Worm (Caenorhabditis elegans) whole organism, L2 larva: ENCODE data around the gene C17E7.13.

ENCODE experiments used
- C34F6.9 ChIP-seq: fragments of 150-350 bp; optimal IDR thresholded peaks from 2 replicates; lab custom pipeline; 2014; ENCODE audit warnings: missing biosample characterization, missing genetic modification characterization
- F13H6.1 ChIP-seq: sonication (generic microtip); optimal IDR thresholded peaks from 2 replicates; lab custom pipeline; 2016; ENCODE audit warnings: missing genetic modification characterization, missing compliant biosample characterization
- R02D3.7 ChIP-seq: fragments of 150-350 bp; optimal IDR thresholded peaks from 2 replicates; lab custom pipeline; 2014; ENCODE audit warnings: missing biosample characterization, missing genetic modification characterization
- Y55F3AM.14 ChIP-seq: fragments of 200-800 bp; sonication (Bioruptor generic); optimal IDR thresholded peaks from 2 replicates; lab custom pipeline; 2018; ENCODE audit warnings: mild to moderate bottlenecking, missing genetic modification characterization, missing compliant biosample characterization
- aly-2 ChIP-seq: fragments of 150-350 bp; optimal IDR thresholded peaks from 2 replicates; lab custom pipeline; 2014; ENCODE audit warnings: missing biosample characterization, missing genetic modification characterization
- ceh-16 ChIP-seq: fragments of 150-350 bp; optimal IDR thresholded peaks from 2 replicates; lab custom pipeline; 2014; ENCODE audit warnings: missing biosample characterization, missing genetic modification characterization
- ceh-82 ChIP-seq: fragments of 150-350 bp; optimal IDR thresholded peaks from 2 replicates; lab custom pipeline; 2014; ENCODE audit warnings: missing biosample characterization, missing genetic modification characterization
- crh-2 ChIP-seq: sonication (generic microtip); optimal IDR thresholded peaks from 2 replicates; lab custom pipeline; 2017; ENCODE audit warnings: missing biosample characterization, missing genetic modification characterization
- egl-27 ChIP-seq: sonication (generic microtip); optimal IDR thresholded peaks from 3 replicates; lab custom pipeline; 2017; ENCODE audit warnings: missing biosample characterization, missing genetic modification reagents, missing genetic modification characterization
- elt-1 ChIP-seq: fragments of 150-350 bp; optimal IDR thresholded peaks from 2 replicates; lab custom pipeline; 2014; ENCODE audit warnings: missing biosample characterization, missing genetic modification characterization
- elt-3 ChIP-seq: sonication (generic microtip); optimal IDR thresholded peaks from 2 replicates; lab custom pipeline; 2017; ENCODE audit warnings: missing biosample characterization, missing genetic modification characterization
- fos-1 ChIP-seq: fragments of 150-350 bp; optimal IDR thresholded peaks from 2 replicates; lab custom pipeline; 2014; ENCODE audit warnings: missing biosample characterization, missing genetic modification characterization
- lin-13 ChIP-seq: fragments of 150-350 bp; optimal IDR thresholded peaks from 2 replicates; lab custom pipeline; 2014; ENCODE audit warnings: missing biosample characterization, missing genetic modification reagents, missing genetic modification characterization
- lin-39 ChIP-seq: fragments of 150-350 bp; optimal IDR thresholded peaks from 2 replicates; lab custom pipeline; 2014; ENCODE audit warnings: missing biosample characterization, missing genetic modification reagents, missing genetic modification characterization
- lsy-2 ChIP-seq, 2 experiments: fragments of 150-350 bp in 1 of 2; sonication (generic microtip) in 1 of 2; optimal IDR thresholded peaks; 2 replicates each; lab custom pipeline; 2014 to 2017; ENCODE audit warnings: missing biosample characterization in 2 of 2, missing genetic modification characterization in 2 of 2
- mdl-1 ChIP-seq, 2 experiments: fragments of 150-350 bp in 1 of 2; sonication (generic microtip) in 1 of 2; optimal IDR thresholded peaks; 2 replicates each; lab custom pipeline; 2017; ENCODE audit warnings: missing biosample characterization in 2 of 2, missing genetic modification characterization in 2 of 2
- nhr-10 ChIP-seq: sonication (generic microtip); optimal IDR thresholded peaks from 2 replicates; lab custom pipeline; 2017; ENCODE audit warnings: missing biosample characterization, missing genetic modification characterization
- nhr-12 ChIP-seq: fragments of 150-350 bp; optimal IDR thresholded peaks from 2 replicates; lab custom pipeline; 2014; ENCODE audit warnings: missing biosample characterization, missing genetic modification characterization
- nhr-21 ChIP-seq: fragments of 150-350 bp; optimal IDR thresholded peaks from 2 replicates; lab custom pipeline; 2014; ENCODE audit warnings: missing biosample characterization, missing genetic modification characterization
- nhr-237 ChIP-seq: fragments of 150-350 bp; optimal IDR thresholded peaks from 2 replicates; lab custom pipeline; 2014; ENCODE audit warnings: missing biosample characterization, missing genetic modification characterization
- nhr-25 ChIP-seq: fragments of 150-350 bp; sonication (generic microtip); optimal IDR thresholded peaks from 3 replicates; lab custom pipeline; 2014; ENCODE audit warnings: missing biosample characterization, missing genetic modification characterization
- nhr-6 ChIP-seq: fragments of 150-350 bp; optimal IDR thresholded peaks from 2 replicates; lab custom pipeline; 2014; ENCODE audit warnings: missing biosample characterization, missing genetic modification characterization
- sem-4 ChIP-seq: fragments of 150-350 bp; optimal IDR thresholded peaks from 2 replicates; lab custom pipeline; 2014; ENCODE audit warnings: missing biosample characterization, missing genetic modification reagents, missing genetic modification characterization
- skn-1 ChIP-seq: sonication (generic microtip); optimal IDR thresholded peaks from 2 replicates; lab custom pipeline; 2017; ENCODE audit warnings: missing biosample characterization, missing genetic modification characterization
- sma-3 ChIP-seq: sonication (generic microtip); optimal IDR thresholded peaks from 2 replicates; lab custom pipeline; 2016; ENCODE audit warnings: missing genetic modification reagents, missing genetic modification characterization, missing compliant biosample characterization
- snpc-4 ChIP-seq: fragments of 150-350 bp; optimal IDR thresholded peaks from 2 replicates; lab custom pipeline; 2014; ENCODE audit warnings: missing biosample characterization, missing genetic modification characterization
- unc-55 ChIP-seq: fragments of 150-350 bp; sonication (generic microtip); optimal IDR thresholded peaks from 3 replicates; lab custom pipeline; 2014; ENCODE audit warnings: missing biosample characterization, missing genetic modification reagents, missing genetic modification characterization
- unc-62 ChIP-seq: fragments of 150-350 bp; optimal IDR thresholded peaks from 2 replicates; lab custom pipeline; 2014; ENCODE audit warnings: missing biosample characterization, missing genetic modification reagents, missing genetic modification characterization
- zag-1 ChIP-seq: fragments of 150-350 bp; optimal IDR thresholded peaks from 2 replicates; lab custom pipeline; 2014; ENCODE audit warnings: missing biosample characterization, missing genetic modification characterization
- ztf-1 ChIP-seq: fragments of 200-800 bp; sonication (Bioruptor generic); conservative IDR thresholded peaks from 2 replicates; pipeline ENCODE4 v1.3.6; 2022; ENCODE audit warnings: missing genetic modification characterization, missing compliant biosample characterization
- ztf-11 ChIP-seq: sonication (generic microtip); optimal IDR thresholded peaks from 2 replicates; lab custom pipeline; 2017; ENCODE audit warnings: missing biosample characterization, missing genetic modification characterization

Gene C17E7.13

ce11 chrV:3896018-3896417, 6.9 kb upstream of the C17E7.13 start:
- TF ChIP-seq lsy-2 (tag; optimal IDR thresholded peaks at IDR 0.05; lab: Kevin White, UChicago) (no peak), unc-62 (GFP tag; lab: Kevin White, UChicago) (no peak), lin-13 (GFP tag; lab: Kevin White, UChicago) (no peak), aly-2 (tag; lab: Kevin White, UChicago) (no peak), nhr-21 (tag; lab: Kevin White, UChicago) (no peak), elt-3 (tag; lab: Kevin White, UChicago) (no peak), ztf-1 (GFP tag; lab: Robert Waterston, UW) (no peak), R02D3.7 (tag; lab: Kevin White, UChicago) (no peak), egl-27 (tag; lab: Kevin White, UChicago) (no peak), skn-1 (tag; lab: Kevin White, UChicago) (no peak), C34F6.9 (tag; lab: Kevin White, UChicago) (no peak), ceh-16 (tag; lab: Kevin White, UChicago) (no peak)

ce11 chrV:3894661-3895060, 5.6 kb upstream of the C17E7.13 start, which contains the start of gene sre-9:
Gene sre-9, plus strand, starts transcription at chrV:3894961.
- TF ChIP-seq skn-1 (tag; lab: Kevin White, UChicago): no peak
- no peak for TF ChIP-seq nhr-12 (tag; lab: Kevin White, UChicago)
- TF ChIP-seq nhr-10: no peak
- TF ChIP-seq mdl-1 (tag; optimal IDR thresholded peaks at IDR 0.05; lab: Kevin White, UChicago): no peak
- no peak for TF ChIP-seq nhr-25 (tag; lab: Kevin White, UChicago)
- no peak for TF ChIP-seq nhr-6 (tag; lab: Kevin White, UChicago)
- TF ChIP-seq sem-4 (tag; lab: Kevin White, UChicago): no peak
- no peak for TF ChIP-seq zag-1 (tag; lab: Kevin White, UChicago)
- no peak for TF ChIP-seq nhr-237 (tag; lab: Kevin White, UChicago)
- no peak for TF ChIP-seq unc-55 (GFP tag; lab: Kevin White, UChicago)
- TF ChIP-seq sma-3 (GFP tag; lab: Kevin White, UChicago): no peak
- TF ChIP-seq, all 48 proteins: peak for 0

ce11 chrV:3892361-3892904, 3.3 kb upstream of the C17E7.13 start, which contains the start of gene C17E7.4:
Gene C17E7.4, plus strand, starts transcription at chrV:3892854.
- TF ChIP-seq ceh-82 (tag; lab: Kevin White, UChicago) (no peak), lin-39 (tag; lab: Kevin White, UChicago) (no peak), nhr-6 (tag; lab: Kevin White, UChicago) (no peak), elt-3 (tag; lab: Kevin White, UChicago) (no peak), sma-3 (GFP tag; lab: Kevin White, UChicago) (no peak), R02D3.7 (tag; lab: Kevin White, UChicago) (no peak), snpc-4 (tag; lab: Kevin White, UChicago) (no peak), skn-1 (tag; lab: Kevin White, UChicago) (no peak), unc-55 (GFP tag; lab: Kevin White, UChicago) (no peak), ztf-1 (GFP tag; lab: Robert Waterston, UW) (no peak), Y55F3AM.14 (GFP tag; lab: Kevin White, UChicago) (no peak), lin-13 (GFP tag; lab: Kevin White, UChicago) (no peak), ztf-11 (no peak), F13H6.1 (tag; lab: Kevin White, UChicago) (no peak)

ce11 chrV:3891919-3892318, 2.8 kb upstream of the C17E7.13 start, which contains the start of gene C17E7.12:
Gene C17E7.12, minus strand, starts transcription at chrV:3892019.
- TF ChIP-seq skn-1 (tag; lab: Kevin White, UChicago) (no peak), egl-27 (tag; lab: Kevin White, UChicago) (no peak), mdl-1 (tag; optimal IDR thresholded peaks at IDR 0.05; lab: Kevin White, UChicago) (no peak), crh-2 (no peak), nhr-21 (tag; lab: Kevin White, UChicago) (no peak), aly-2 (tag; lab: Kevin White, UChicago) (no peak), fos-1 (tag; lab: Kevin White, UChicago) (no peak), nhr-237 (tag; lab: Kevin White, UChicago) (no peak), nhr-10 (no peak), nhr-6 (tag; lab: Kevin White, UChicago) (no peak), unc-62 (GFP tag; lab: Kevin White, UChicago) (no peak)

ce11 chrV:3890761-3891160, 1.7 kb upstream of the C17E7.13 start, which contains the start of gene C17E7.9:
Gene C17E7.9, minus strand, starts transcription at chrV:3890861.
- TF ChIP-seq nhr-10: no peak
- no peak for TF ChIP-seq elt-1
- no peak for TF ChIP-seq ceh-82 (tag; lab: Kevin White, UChicago)
